Worm (Caenorhabditis elegans): Measurements from ENCODE around the gene adr-2.
A peak's percentile ranks its signal among the peaks of the same experiment; 100 is the strongest.

DNA sequence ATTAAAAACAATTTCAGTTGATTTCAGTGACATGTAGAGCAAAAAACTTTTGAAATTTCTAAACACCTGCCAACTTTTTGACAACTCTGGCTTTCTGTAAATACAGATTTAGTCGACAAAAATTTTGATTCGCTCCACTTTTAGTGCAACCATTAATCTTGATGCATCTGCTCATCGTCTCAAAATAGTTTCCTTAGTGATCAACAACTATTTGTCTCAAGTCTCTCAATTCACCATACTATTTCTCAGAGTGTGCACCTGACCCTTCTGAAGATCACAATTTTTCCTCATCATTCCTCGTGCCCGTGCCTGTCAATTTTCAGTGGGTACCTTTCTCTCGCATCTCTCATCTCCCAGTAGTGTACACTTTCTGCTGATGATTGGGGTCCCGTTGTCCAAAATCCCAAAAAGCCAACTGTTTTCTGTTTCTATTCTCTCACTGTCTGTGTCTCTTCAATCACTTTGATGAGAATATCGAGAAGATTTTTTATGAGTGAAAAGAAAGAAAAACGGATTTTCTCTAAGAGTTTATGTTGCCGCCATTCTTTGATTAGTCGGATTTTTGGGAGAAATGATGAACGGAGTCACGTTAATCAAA lies 15.7 kb downstream of the adr-2 start:
- TF ChIP-seq zag-1 (tag; optimal IDR thresholded peaks at IDR 0.05): no peak
- no peak for TF ChIP-seq jun-1 (tag; optimal IDR thresholded peaks at IDR 0.05)
- peak in 1 of 2 experiments; percentile 14 for TF ChIP-seq mdl-1 (tag; optimal IDR thresholded peaks at IDR 0.05)
- TF ChIP-seq lin-13 (GFP tag; optimal IDR thresholded peaks at IDR 0.05): peak; percentile 40
- peak in 1 of 2 experiments; percentile 6 for TF ChIP-seq lin-35 (GFP tag; optimal IDR thresholded peaks at IDR 0.05)
- no peak for TF ChIP-seq aha-1 (tag; optimal IDR thresholded peaks at IDR 0.05)
- TF ChIP-seq lin-15B (tag; optimal IDR thresholded peaks at IDR 0.05): no peak
- no peak for TF ChIP-seq nhr-12 (tag; optimal IDR thresholded peaks at IDR 0.05)
- TF ChIP-seq fos-1 (tag; optimal IDR thresholded peaks at IDR 0.05): no peak
- TF ChIP-seq nhr-237 (tag; optimal IDR thresholded peaks at IDR 0.05): no peak
